Worm (Caenorhabditis elegans): ENCODE data around the gene snx-14.

ce11 chrII:13530657-13531056 lies 361 bp downstream of the snx-14 start:
- TF ChIP-seq him-1 (tag; optimal IDR thresholded peaks at IDR 0.05): no peak
- TF ChIP-seq dao-5 (tag; optimal IDR thresholded peaks at IDR 0.05): no peak
- no peak for TF ChIP-seq W03F9.2 (tag; optimal IDR thresholded peaks at IDR 0.05)

Data from whole organism, L4/young adult.